Fruit fly (Drosophila melanogaster) whole organism, wandering third instar larva: Measurements from ENCODE around the gene CG15023.

Experiments used
- CG9705 ChIP-seq: fragments of 200-800 bp; sonication (Bioruptor generic); optimal IDR thresholded peaks from 2 replicates; lab custom pipeline; 2018; ENCODE audit warnings: missing biosample characterization, mild to moderate bottlenecking, missing genetic modification characterization
- CrebA ChIP-seq: fragments of 200-800 bp; sonication (Bioruptor generic); optimal IDR thresholded peaks from 2 replicates; lab custom pipeline; 2016; ENCODE audit warnings: missing biosample characterization, mild to moderate bottlenecking, missing genetic modification characterization, borderline replicate concordance
- Dfd ChIP-seq: fragments of >200 bp; optimal IDR thresholded peaks from 2 replicates; lab custom pipeline; 2017; ENCODE audit warnings: missing biosample characterization, missing genetic modification characterization
- Dif ChIP-seq: fragments of 200-275, 200-300 bp; sonication (Bioruptor generic); optimal IDR thresholded peaks from 2 replicates; lab custom pipeline; 2018; ENCODE audit warnings: missing biosample characterization, missing genetic modification characterization; ENCODE audit not compliant: partially characterized antibody
- GATAd ChIP-seq: sonication (Bioruptor generic); optimal IDR thresholded peaks from 2 replicates; lab custom pipeline; 2016; ENCODE audit warnings: missing biosample characterization, missing genetic modification characterization
- HLH106 ChIP-seq: fragments of 200-800 bp; optimal IDR thresholded peaks from 3 replicates; lab custom pipeline; 2019; ENCODE audit warnings: missing biosample characterization, mild to moderate bottlenecking, missing genetic modification characterization, moderate library complexity
- Hnf4 ChIP-seq: fragments of 200-800 bp; sonication (Bioruptor generic); optimal IDR thresholded peaks from 2 replicates; lab custom pipeline; 2016; ENCODE audit warnings: missing biosample characterization, mild to moderate bottlenecking, missing genetic modification characterization
- Hr78 ChIP-seq: fragments of >200 bp; optimal IDR thresholded peaks from 2 replicates; lab custom pipeline; 2017; ENCODE audit warnings: missing biosample characterization, missing genetic modification characterization
- Hr83 ChIP-seq: fragments of 200-300 bp; sonication (Bioruptor generic); optimal IDR thresholded peaks from 2 replicates; lab custom pipeline; 2016; ENCODE audit warnings: missing biosample characterization, mild to moderate bottlenecking, missing genetic modification characterization, moderate library complexity; ENCODE audit not compliant: poor library complexity, severe bottlenecking
- Jra ChIP-seq: sonication (Bioruptor generic); optimal IDR thresholded peaks from 2 replicates; lab custom pipeline; 2016; ENCODE audit warnings: missing biosample characterization, missing genetic modification characterization
- Myc ChIP-seq: fragments of >200 bp; optimal IDR thresholded peaks from 2 replicates; lab custom pipeline; 2017
- N ChIP-seq: fragments of >200 bp; optimal IDR thresholded peaks from 2 replicates; lab custom pipeline; 2018; ENCODE audit warnings: missing biosample characterization, missing external identifiers, missing genetic modification characterization
- OdsH ChIP-seq: fragments of 200-800 bp; sonication (Bioruptor generic); optimal IDR thresholded peaks from 2 replicates; lab custom pipeline; 2016; ENCODE audit warnings: missing biosample characterization, mild to moderate bottlenecking, missing genetic modification characterization
- Rel ChIP-seq, 2 experiments: fragments of 200-800 bp; sonication (Bioruptor generic) in 1 of 2; optimal IDR thresholded peaks; 2 replicates in 1 of 2; 3 replicates in 1 of 2; lab custom pipeline; 2016 to 2019; ENCODE audit warnings: mild to moderate bottlenecking in 2 of 2, missing biosample characterization in 2 of 2, missing genetic modification characterization in 2 of 2, moderate library complexity in 1 of 2
- Sp1 ChIP-seq: fragments of 200-800 bp; sonication (Bioruptor generic); optimal IDR thresholded peaks from 3 replicates; lab custom pipeline; 2019; ENCODE audit warnings: missing biosample characterization, mild to moderate bottlenecking, missing genetic modification characterization, moderate library complexity
- br ChIP-seq: fragments of 200-800 bp; sonication (Bioruptor generic); optimal IDR thresholded peaks from 2 replicates; lab custom pipeline; 2016; ENCODE audit warnings: missing biosample characterization, missing genetic modification characterization
- brk ChIP-seq: fragments of 200-800 bp; sonication (Bioruptor generic); optimal IDR thresholded peaks from 2 replicates; lab custom pipeline; 2016; ENCODE audit warnings: missing biosample characterization, mild to moderate bottlenecking, missing genetic modification characterization
- dl ChIP-seq, 2 experiments: fragments of 175-275, 200-275 bp in 1 of 2; fragments of 200-275 bp in 1 of 2; sonication (Bioruptor generic); optimal IDR thresholded peaks; lab custom pipeline; 2018; ENCODE audit warnings: mild to moderate bottlenecking in 2 of 2, missing biosample characterization in 2 of 2, missing genetic modification characterization in 2 of 2, moderate library complexity in 2 of 2; ENCODE audit not compliant: partially characterized antibody in 2 of 2, insufficient read depth in 1 of 2
- dmrt93B ChIP-seq: fragments of 200-800 bp; sonication (Bioruptor generic); optimal IDR thresholded peaks from 2 replicates; lab custom pipeline; 2018; ENCODE audit warnings: missing biosample characterization, mild to moderate bottlenecking, missing genetic modification characterization
- dsf ChIP-seq: sonication (Bioruptor generic); optimal IDR thresholded peaks from 2 replicates; lab custom pipeline; 2016; ENCODE audit warnings: missing biosample characterization, missing genetic modification characterization, borderline replicate concordance
- ey ChIP-seq: fragments of 200-800 bp; sonication (Bioruptor generic); optimal IDR thresholded peaks from 2 replicates; lab custom pipeline; 2016; ENCODE audit warnings: missing biosample characterization, missing genetic modification characterization
- foxo ChIP-seq, 2 experiments: fragments of 200-800 bp; sonication (Bioruptor generic); optimal IDR thresholded peaks; 2 replicates in 1 of 2; 3 replicates in 1 of 2; lab custom pipeline; 2016 to 2017; ENCODE audit warnings: missing biosample characterization in 2 of 2, missing genetic modification characterization in 2 of 2
- fru ChIP-seq: fragments of 200-800 bp; sonication (Bioruptor generic); optimal IDR thresholded peaks from 3 replicates; lab custom pipeline; 2016; ENCODE audit warnings: missing biosample characterization, mild to moderate bottlenecking, missing genetic modification characterization
- h ChIP-seq: fragments of 200-800 bp; sonication (Bioruptor generic); optimal IDR thresholded peaks from 3 replicates; lab custom pipeline; 2016; ENCODE audit warnings: missing biosample characterization, mild to moderate bottlenecking, missing genetic modification characterization
- jim ChIP-seq: fragments of 175-275, 200-325 bp; sonication (Bioruptor generic); optimal IDR thresholded peaks from 2 replicates; lab custom pipeline; 2016; ENCODE audit warnings: missing biosample characterization, mild to moderate bottlenecking, missing genetic modification characterization
- lola ChIP-seq: fragments of >200 bp; optimal IDR thresholded peaks from 2 replicates; lab custom pipeline; 2017; ENCODE audit warnings: missing biosample characterization, missing genetic modification characterization
- pan ChIP-seq: fragments of >200 bp; optimal IDR thresholded peaks from 2 replicates; lab custom pipeline; 2017
- psq ChIP-seq: fragments of 200-800 bp; sonication (Bioruptor generic); optimal IDR thresholded peaks from 3 replicates; lab custom pipeline; 2017; ENCODE audit warnings: missing biosample characterization, mild to moderate bottlenecking, missing genetic modification characterization, moderate library complexity
- rgr ChIP-seq: fragments of 200-800 bp; sonication (Bioruptor generic); optimal IDR thresholded peaks from 3 replicates; lab custom pipeline; 2016; ENCODE audit warnings: missing biosample characterization, mild to moderate bottlenecking, missing genetic modification characterization
- sage ChIP-seq: fragments of 200-800 bp; sonication (Bioruptor generic); optimal IDR thresholded peaks from 2 replicates; lab custom pipeline; 2016; ENCODE audit warnings: missing biosample characterization, mild to moderate bottlenecking, missing genetic modification characterization
- sv ChIP-seq: fragments of 200-800 bp; sonication (Bioruptor generic); optimal IDR thresholded peaks from 3 replicates; lab custom pipeline; 2016; ENCODE audit warnings: missing biosample characterization, missing genetic modification characterization
- tai ChIP-seq: sonication (Bioruptor generic); optimal IDR thresholded peaks from 2 replicates; lab custom pipeline; 2016; ENCODE audit warnings: missing biosample characterization, missing genetic modification characterization
- usp ChIP-seq: fragments of >200 bp; optimal IDR thresholded peaks from 2 replicates; lab custom pipeline; 2017; ENCODE audit warnings: missing biosample characterization, missing genetic modification characterization
- woc ChIP-seq: sonication (Bioruptor generic); optimal IDR thresholded peaks from 2 replicates; lab custom pipeline; 2016; ENCODE audit warnings: missing biosample characterization, mild to moderate bottlenecking, missing genetic modification characterization

The CG15023 gene

dm6 chr3L:4479938-4480337 lies 18.6 kb upstream of the CG15023 start, which contains the start of gene CG7465:
TSS of gene CG7465 (plus strand) at chr3L:4480283.
- TF ChIP-seq br (GFP tag; lab: Kevin White, UChicago) (no peak), dl (GFP tag; optimal IDR thresholded peaks at IDR 0.05; lab: Kevin White, UChicago; ENCODE audit: insufficient read depth in 1 of 2, partially characterized antibody in 2 of 2) (no peak), dsf (GFP tag; lab: Kevin White, UChicago) (no peak), tai (GFP tag; lab: Kevin White, UChicago) (no peak), Hr78 (no peak), Jra (GFP tag; lab: Kevin White, UChicago) (no peak), sage (GFP tag; lab: Kevin White, UChicago) (no peak), h (GFP tag; lab: Kevin White, UChicago) (no peak), N (GFP tag; lab: Kevin White, UChicago) (no peak), Myc (lab: Kevin White, UChicago) (no peak), Hnf4 (GFP tag; lab: Kevin White, UChicago) (no peak), Dfd (no peak), ey (no peak), psq (no peak), woc (no peak), pan (lab: Kevin White, UChicago) (no peak), GATAd (GFP tag; lab: Kevin White, UChicago) (no peak), rgr (GFP tag; lab: Kevin White, UChicago) (no peak), Hr83 (GFP tag; lab: Kevin White, UChicago) (no peak)
- TF ChIP-seq, all 38 proteins: peak for 0

dm6 chr3L:4477656-4478254 lies 16.5 kb upstream of the CG15023 start:
- no peak for TF ChIP-seq Sp1 (GFP tag; lab: Kevin White, UChicago)
- no peak for TF ChIP-seq Jra (GFP tag; lab: Kevin White, UChicago)
- TF ChIP-seq HLH106 (tag; lab: Kevin White, UChicago), result no peak
- no peak for TF ChIP-seq Myc (lab: Kevin White, UChicago)
- no peak for TF ChIP-seq dmrt93B (GFP tag; lab: Kevin White, UChicago)
- no peak for TF ChIP-seq N (GFP tag; lab: Kevin White, UChicago)

DNA sequence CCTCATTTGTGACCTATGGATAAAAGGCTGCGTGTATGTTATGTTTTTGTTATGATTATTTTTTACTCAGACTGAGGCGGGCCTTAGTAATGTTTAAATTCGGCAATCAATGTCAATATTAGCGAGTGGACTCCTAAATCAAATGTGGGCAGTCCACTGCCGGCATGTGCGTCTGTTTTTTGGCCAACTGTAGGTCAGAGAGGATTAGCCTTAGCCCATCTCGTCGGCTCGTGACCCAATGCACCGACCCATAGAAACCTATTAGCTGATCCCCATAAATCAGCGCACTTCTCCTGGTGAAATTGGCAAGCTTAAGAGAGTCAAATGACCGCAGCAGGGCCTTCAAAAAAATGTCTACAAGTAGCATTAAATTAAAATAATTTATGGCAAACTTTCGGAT lies 14.4 kb upstream of the CG15023 start:
- TF ChIP-seq dsf (GFP tag; lab: Kevin White, UChicago) (no peak), N (GFP tag; lab: Kevin White, UChicago) (no peak), Rel (GFP tag; optimal IDR thresholded peaks at IDR 0.05; lab: Kevin White, UChicago) (no peak), Rel (tag; optimal IDR thresholded peaks at IDR 0.05; lab: Kevin White, UChicago) (no peak), foxo (GFP tag; optimal IDR thresholded peaks at IDR 0.05; lab: Kevin White, UChicago) (no peak), OdsH (GFP tag; lab: Kevin White, UChicago) (no peak), fru (GFP tag; lab: Kevin White, UChicago) (no peak), psq (no peak), CG9705 (no peak), jim (no peak), tai (GFP tag; lab: Kevin White, UChicago) (no peak)

- TF ChIP-seq CrebA (GFP tag; lab: Kevin White, UChicago) (no peak), br (GFP tag; lab: Kevin White, UChicago) (no peak), lola (GFP tag; lab: Kevin White, UChicago) (no peak), dl (GFP tag; optimal IDR thresholded peaks at IDR 0.05; lab: Kevin White, UChicago; ENCODE audit: insufficient read depth in 1 of 2, partially characterized antibody in 2 of 2) (no peak), jim (no peak), GATAd (GFP tag; lab: Kevin White, UChicago) (no peak), rgr (GFP tag; lab: Kevin White, UChicago) (peak; percentile 40), N (GFP tag; lab: Kevin White, UChicago) (no peak), dmrt93B (GFP tag; lab: Kevin White, UChicago) (peak; percentile 2), sage (GFP tag; lab: Kevin White, UChicago) (no peak), Hr78 (no peak), Myc (lab: Kevin White, UChicago) (no peak), foxo (GFP tag; optimal IDR thresholded peaks at IDR 0.05; lab: Kevin White, UChicago) (no peak), CG9705 (no peak), dsf (GFP tag; lab: Kevin White, UChicago) (no peak), Dif (no peak), Sp1 (GFP tag; lab: Kevin White, UChicago) (no peak), OdsH (GFP tag; lab: Kevin White, UChicago) (no peak), brk (GFP tag; lab: Kevin White, UChicago) (no peak), Hr83 (GFP tag; lab: Kevin White, UChicago) (no peak), sv (GFP tag; lab: Kevin White, UChicago) (peak; percentile 78), Jra (GFP tag; lab: Kevin White, UChicago) (no peak), h (GFP tag; lab: Kevin White, UChicago) (peak; percentile 23), ey (no peak), usp (GFP tag; lab: Kevin White, UChicago) (no peak)
Measured at dm6 chr3L:4474946-4475470, 13.7 kb upstream of the CG15023 start.
